Fruit fly (Drosophila melanogaster) whole organism, prepupa: Measurements from ENCODE around the gene CG15047.
A peak's percentile ranks its signal among the peaks of the same experiment; 100 is the strongest.

Experiments
- Blimp-1 ChIP-seq: fragments of 200-800 bp; sonication (Bioruptor generic); optimal IDR thresholded peaks from 3 replicates; lab custom pipeline; 2017; ENCODE audit warnings: missing biosample characterization, missing genetic modification characterization, mild to moderate bottlenecking, moderate library complexity, missing genetic modification reagents
- CG10669 ChIP-seq: fragments of 200-800 bp; sonication (Bioruptor generic); optimal IDR thresholded peaks from 3 replicates; lab custom pipeline; 2018; ENCODE audit warnings: missing biosample characterization, mild to moderate bottlenecking, missing genetic modification characterization, moderate library complexity
- CG11294 ChIP-seq: fragments of 200-800 bp; sonication (Bioruptor generic); IDR thresholded peaks from 2 replicates; pipeline ENCODE4 v1.3.6; 2022; ENCODE audit warnings: missing biosample characterization, missing genetic modification characterization
- CG11902 ChIP-seq: fragments of 200-800 bp; sonication (Bioruptor generic); optimal IDR thresholded peaks from 3 replicates; lab custom pipeline; 2016; ENCODE audit warnings: missing biosample characterization, missing genetic modification characterization
- CG15336 ChIP-seq: fragments of 200-800 bp; sonication (Bioruptor generic); IDR thresholded peaks from 2 replicates; pipeline ENCODE4 v1.3.6; 2022; ENCODE audit warnings: missing biosample characterization, missing genetic modification characterization
- CG1621 ChIP-seq: fragments of 200-800 bp; sonication (Bioruptor generic); optimal IDR thresholded peaks from 3 replicates; lab custom pipeline; 2018; ENCODE audit warnings: missing biosample characterization, mild to moderate bottlenecking, missing genetic modification characterization
- CG16779 ChIP-seq: fragments of 200-800 bp; sonication (Bioruptor generic); optimal IDR thresholded peaks from 3 replicates; lab custom pipeline; 2017; ENCODE audit warnings: missing biosample characterization, mild to moderate bottlenecking, missing genetic modification characterization
- CG3032 ChIP-seq: fragments of 200-800 bp; optimal IDR thresholded peaks from 2 replicates; lab custom pipeline; 2019; ENCODE audit warnings: missing biosample characterization, mild to moderate bottlenecking, missing genetic modification characterization, moderate library complexity
- CG31627 ChIP-seq: fragments of 200-800 bp; sonication (Bioruptor generic); optimal IDR thresholded peaks from 3 replicates; lab custom pipeline; 2016; ENCODE audit warnings: missing biosample characterization, missing genetic modification characterization
- CG32006 ChIP-seq: fragments of 200-800 bp; sonication (Bioruptor generic); optimal IDR thresholded peaks from 3 replicates; lab custom pipeline; 2017; ENCODE audit warnings: missing biosample characterization, mild to moderate bottlenecking, missing genetic modification characterization
- CG4318 ChIP-seq: fragments of 200-800 bp; sonication (Bioruptor generic); optimal IDR thresholded peaks from 3 replicates; lab custom pipeline; 2017; ENCODE audit warnings: missing biosample characterization, mild to moderate bottlenecking, missing genetic modification characterization
- CG6276 ChIP-seq: fragments of 200-800 bp; sonication (Bioruptor generic); optimal IDR thresholded peaks from 2 replicates; lab custom pipeline; 2017; ENCODE audit warnings: missing biosample characterization, mild to moderate bottlenecking, missing genetic modification characterization
- CG6792 ChIP-seq: fragments of 200-800 bp; sonication (Bioruptor generic); optimal IDR thresholded peaks from 3 replicates; lab custom pipeline; 2016; ENCODE audit warnings: missing biosample characterization, missing genetic modification characterization
- CG6808 ChIP-seq: fragments of 200-800 bp; sonication (Bioruptor generic); optimal IDR thresholded peaks from 3 replicates; lab custom pipeline; 2017; ENCODE audit warnings: missing biosample characterization, missing genetic modification characterization, mild to moderate bottlenecking, moderate library complexity, missing genetic modification reagents
- CG6854 ChIP-seq: fragments of 200-800 bp; sonication (Bioruptor generic); optimal IDR thresholded peaks from 2 replicates; lab custom pipeline; 2017; ENCODE audit warnings: missing biosample characterization, mild to moderate bottlenecking, missing genetic modification characterization
- CG7368 ChIP-seq: fragments of 200-800 bp; sonication (Bioruptor generic); optimal IDR thresholded peaks from 3 replicates; lab custom pipeline; 2016; ENCODE audit warnings: missing biosample characterization, missing genetic modification characterization
- CG8632 ChIP-seq: fragments of 200-800 bp; sonication (Bioruptor generic); optimal IDR thresholded peaks from 3 replicates; lab custom pipeline; 2016; ENCODE audit warnings: missing biosample characterization, missing genetic modification characterization
- CG9139 ChIP-seq: fragments of 200-800 bp; sonication (Bioruptor generic); optimal IDR thresholded peaks from 3 replicates; lab custom pipeline; 2017; ENCODE audit warnings: missing biosample characterization, mild to moderate bottlenecking, missing genetic modification characterization
- Eip75B ChIP-seq: fragments of 200-800 bp; sonication (Bioruptor generic); optimal IDR thresholded peaks from 3 replicates; lab custom pipeline; 2016; ENCODE audit warnings: missing biosample characterization, missing genetic modification characterization
- Eip78C ChIP-seq: fragments of 200-800 bp; sonication (Bioruptor generic); peaks from one replicate; lab custom pipeline; 2016; ENCODE audit warnings: missing biosample characterization, missing genetic modification characterization
- Ets96B ChIP-seq: fragments of 200-800 bp; optimal IDR thresholded peaks from 2 replicates; lab custom pipeline; 2019; ENCODE audit warnings: missing biosample characterization, mild to moderate bottlenecking, missing genetic modification characterization, moderate library complexity
- Gug ChIP-seq: fragments of 200-800 bp; sonication (Bioruptor generic); IDR thresholded peaks from 2 replicates; pipeline ENCODE4 v1.3.6; 2022; ENCODE audit warnings: missing biosample characterization, missing genetic modification characterization
- Hr39 ChIP-seq: fragments of 200-800 bp; sonication (Bioruptor generic); optimal IDR thresholded peaks from 2 replicates; lab custom pipeline; 2016; ENCODE audit warnings: missing biosample characterization, missing genetic modification characterization
- Hr4 ChIP-seq: fragments of 200-800 bp; sonication (Bioruptor generic); optimal IDR thresholded peaks from 3 replicates; lab custom pipeline; 2016; ENCODE audit warnings: missing biosample characterization, missing genetic modification characterization
- Lpt ChIP-seq: fragments of 200-800 bp; sonication (Bioruptor generic); optimal IDR thresholded peaks from 3 replicates; lab custom pipeline; 2016; ENCODE audit warnings: missing biosample characterization, missing genetic modification characterization
- Met ChIP-seq: fragments of 200-800 bp; sonication (Bioruptor generic); optimal IDR thresholded peaks from 3 replicates; lab custom pipeline; 2016; ENCODE audit warnings: missing biosample characterization, missing genetic modification characterization
- OdsH ChIP-seq: fragments of 200-800 bp; sonication (Bioruptor generic); optimal IDR thresholded peaks from 3 replicates; lab custom pipeline; 2016; ENCODE audit warnings: missing biosample characterization, missing genetic modification characterization
- Smox ChIP-seq: fragments of 200-800 bp; sonication (Bioruptor generic); optimal IDR thresholded peaks from 3 replicates; lab custom pipeline; 2016; ENCODE audit warnings: missing biosample characterization, missing genetic modification characterization
- Sox15 ChIP-seq: fragments of 200-800 bp; sonication (Bioruptor generic); optimal IDR thresholded peaks from 3 replicates; lab custom pipeline; 2016; ENCODE audit warnings: missing biosample characterization, missing genetic modification characterization
- acj6 ChIP-seq: fragments of 200-800 bp; sonication (Bioruptor generic); optimal IDR thresholded peaks from 3 replicates; lab custom pipeline; 2016; ENCODE audit warnings: missing biosample characterization, missing genetic modification characterization
- cyc ChIP-seq: fragments of 200-800 bp; sonication (Bioruptor generic); optimal IDR thresholded peaks from 3 replicates; lab custom pipeline; 2016; ENCODE audit warnings: missing biosample characterization, missing genetic modification characterization
- dsx ChIP-seq: fragments of 200-800 bp; optimal IDR thresholded peaks from 3 replicates; lab custom pipeline; 2019; ENCODE audit warnings: missing biosample characterization, mild to moderate bottlenecking, missing genetic modification characterization, moderate library complexity; ENCODE audit not compliant: poor library complexity, severe bottlenecking
- eg ChIP-seq: fragments of 200-800 bp; sonication (Bioruptor generic); IDR thresholded peaks from 3 replicates; pipeline ENCODE4 v1.3.6; 2022; ENCODE audit warnings: missing biosample characterization, missing genetic modification characterization
- esn ChIP-seq: fragments of 200-800 bp; sonication (Bioruptor generic); optimal IDR thresholded peaks from 2 replicates; lab custom pipeline; 2016; ENCODE audit warnings: missing biosample characterization, mild to moderate bottlenecking, missing genetic modification characterization, moderate library complexity
- fd59A ChIP-seq: fragments of 200-800 bp; sonication (Bioruptor generic); optimal IDR thresholded peaks from 2 replicates; lab custom pipeline; 2017; ENCODE audit warnings: missing biosample characterization, mild to moderate bottlenecking, missing genetic modification characterization, missing genetic modification reagents
- fd85E ChIP-seq: fragments of 200-800 bp; sonication (Bioruptor generic); optimal IDR thresholded peaks from 3 replicates; lab custom pipeline; 2016; ENCODE audit warnings: missing biosample characterization, missing genetic modification characterization
- fkh ChIP-seq: fragments of 200-800 bp; sonication (Bioruptor generic); optimal IDR thresholded peaks from 3 replicates; lab custom pipeline; 2017; ENCODE audit warnings: missing biosample characterization, mild to moderate bottlenecking, missing genetic modification characterization, moderate library complexity
- pdm3 ChIP-seq: fragments of 200-800 bp; sonication (Bioruptor generic); optimal IDR thresholded peaks from 3 replicates; lab custom pipeline; 2016; ENCODE audit warnings: missing biosample characterization, missing genetic modification characterization
- spab ChIP-seq: fragments of 200-800 bp; sonication (Bioruptor generic); optimal IDR thresholded peaks from 2 replicates; lab custom pipeline; 2017; ENCODE audit warnings: missing biosample characterization, mild to moderate bottlenecking, missing genetic modification characterization, missing genetic modification reagents
- svp ChIP-seq: fragments of 200-800 bp; sonication (Bioruptor generic); peaks from one replicate; lab custom pipeline; 2016; ENCODE audit warnings: missing biosample characterization, missing genetic modification characterization
- topi ChIP-seq: fragments of 200-800 bp; sonication (Bioruptor generic); optimal IDR thresholded peaks from 3 replicates; lab custom pipeline; 2016; ENCODE audit warnings: missing biosample characterization, missing genetic modification characterization
- vri ChIP-seq: fragments of 200-800 bp; sonication (Bioruptor generic); optimal IDR thresholded peaks from 3 replicates; lab custom pipeline; 2016; ENCODE audit warnings: missing biosample characterization, mild to moderate bottlenecking, missing genetic modification characterization

CG15047 gene

dm6 chrX:18546785-18547184 lies 18.3 kb downstream of the CG15047 start (continued):
- TF ChIP-seq Smox (GFP tag; lab: Kevin White, UChicago) (peak; percentile 33), CG15336 (GFP tag; lab: Robert Waterston, UW) (peak; percentile 91), CG7368 (GFP tag; lab: Kevin White, UChicago) (no peak), CG6276 (peak; percentile 59), dsx (GFP tag; lab: Kevin White, UChicago) (no peak), CG1621 (peak; percentile 11), pdm3 (peak; percentile 77), fd59A (GFP tag; lab: Kevin White, UChicago) (no peak), acj6 (GFP tag; lab: Kevin White, UChicago) (peak; percentile 51), CG32006 (peak; percentile 86), spab (GFP tag; lab: Kevin White, UChicago) (no peak), Eip78C (GFP tag; lab: Kevin White, UChicago) (peak; percentile 81), CG4318 (GFP tag; lab: Kevin White, UChicago) (peak; percentile 62), Lpt (GFP tag; lab: Kevin White, UChicago) (peak; percentile 41), OdsH (GFP tag; lab: Kevin White, UChicago) (peak; percentile 67), CG10669 (GFP tag; lab: Kevin White, UChicago) (peak; percentile 30), Sox15 (GFP tag; lab: Kevin White, UChicago) (peak; percentile 35), vri (GFP tag; lab: Kevin White, UChicago) (peak; percentile 66), topi (GFP tag; lab: Kevin White, UChicago) (peak; percentile 38), CG16779 (no peak), Ets96B (tag; lab: Kevin White, UChicago) (peak; percentile 37), CG9139 (no peak), CG3032 (peak; percentile 26), CG31627 (GFP tag; lab: Kevin White, UChicago) (peak; percentile 58), CG11294 (GFP tag; lab: Robert Waterston, UW) (peak; percentile 89), esn (GFP tag; lab: Kevin White, UChicago) (peak; percentile 56), CG11902 (no peak), Blimp-1 (GFP tag; lab: Kevin White, UChicago) (no peak), CG6792 (GFP tag; lab: Kevin White, UChicago) (peak; percentile 43)

- TF ChIP-seq CG8632 (no peak), CG1621 (no peak), Hr39 (GFP tag; lab: Kevin White, UChicago) (no peak), CG6854 (GFP tag; lab: Kevin White, UChicago) (no peak), CG32006 (no peak), fd85E (GFP tag; lab: Kevin White, UChicago) (no peak), Hr4 (no peak), Ets96B (tag; lab: Kevin White, UChicago) (no peak), eg (GFP tag; lab: Robert Waterston, UW) (0 out of 3 replicates have a peak, but pooled peaks have one; percentile 25), CG7368 (GFP tag; lab: Kevin White, UChicago) (no peak), CG6808 (GFP tag; lab: Kevin White, UChicago) (no peak), svp (GFP tag; lab: Kevin White, UChicago) (peak; percentile 39), Eip78C (GFP tag; lab: Kevin White, UChicago) (peak; percentile 35), fkh (peak; percentile 47), Gug (GFP tag; lab: Robert Waterston, UW) (no peak), Met (GFP tag; lab: Kevin White, UChicago) (no peak), fd59A (GFP tag; lab: Kevin White, UChicago) (no peak), cyc (no peak), topi (GFP tag; lab: Kevin White, UChicago) (no peak), Eip75B (GFP tag; lab: Kevin White, UChicago) (no peak)
Observed at dm6 chrX:18547707-18548106, 19.2 kb downstream of the CG15047 start.
